Worm (Caenorhabditis elegans): ENCODE data around the gene irld-42.

irld-42 gene

ce11 chrV:1668216-1668615 is at the start of gene irld-42:
Gene irld-42, plus strand, starts transcription at chrV:1668516.
- TF ChIP-seq pbrm-1 (GFP tag; IDR thresholded peaks at IDR 0.05) (no peak), snpc-1.1 (tag; optimal IDR thresholded peaks at IDR 0.05; ENCODE audit: insufficient read depth) (no peak), nhr-120 (GFP tag; IDR thresholded peaks at IDR 0.05) (no peak), rpc-1 (optimal IDR thresholded peaks at IDR 0.05) (no peak), rpc-1 (tag; optimal IDR thresholded peaks at IDR 0.05) (no peak), ceh-40 (GFP tag; IDR thresholded peaks at IDR 0.05) (no peak), egrh-3 (GFP tag; IDR thresholded peaks at IDR 0.05) (no peak), aptf-2 (GFP tag; conservative IDR thresholded peaks at IDR 0.05) (no peak), hrde-1 (tag; optimal IDR thresholded peaks at IDR 0.05; ENCODE audit: borderline replicate concordance) (no peak), cebp-2 (GFP tag; IDR thresholded peaks at IDR 0.05) (no peak), zfh-2 (GFP tag; conservative IDR thresholded peaks at IDR 0.05) (no peak), zim-3 (tag; optimal IDR thresholded peaks at IDR 0.05) (no peak), ccch-3 (GFP tag; optimal IDR thresholded peaks at IDR 0.05) (no peak), lir-1 (GFP tag; conservative IDR thresholded peaks at IDR 0.05) (no peak)

- TF ChIP-seq ztf-26 (tag; optimal IDR thresholded peaks at IDR 0.05) (no peak), B0035.1 (tag; optimal IDR thresholded peaks at IDR 0.05) (no peak), him-1 (tag; optimal IDR thresholded peaks at IDR 0.05) (no peak), F57C9.4 (tag; optimal IDR thresholded peaks at IDR 0.05) (no peak), Y95B8A.8 (GFP tag; IDR thresholded peaks at IDR 0.05) (no peak), akir-1 (GFP tag; optimal IDR thresholded peaks at IDR 0.05) (no peak), ceh-91 (GFP tag; IDR thresholded peaks at IDR 0.05) (no peak), zim-3 (tag; optimal IDR thresholded peaks at IDR 0.05) (no peak), T07F8.4 (tag; optimal IDR thresholded peaks at IDR 0.05) (no peak), attf-5 (GFP tag; optimal IDR thresholded peaks at IDR 0.05) (no peak), B0019.2 (GFP tag; conservative IDR thresholded peaks at IDR 0.05) (no peak), lsy-27 (tag; optimal IDR thresholded peaks at IDR 0.05; ENCODE audit: borderline replicate concordance, insufficient read depth) (no peak), ama-1 (optimal IDR thresholded peaks at IDR 0.05) (no peak), ama-1 (GFP tag; optimal IDR thresholded peaks at IDR 0.05) (no peak), tlf-1 (GFP tag; optimal IDR thresholded peaks at IDR 0.05) (no peak), F49E8.2 (tag; optimal IDR thresholded peaks at IDR 0.05; ENCODE audit: insufficient read depth) (no peak), hrde-1 (tag; optimal IDR thresholded peaks at IDR 0.05; ENCODE audit: borderline replicate concordance) (no peak), ztf-3 (GFP tag; optimal IDR thresholded peaks at IDR 0.05) (no peak)
These were observed 49.6 kb upstream of the irld-42 start, which contains the start of gene nhr-179 for ce11 chrV:1618760-1619159. Gene nhr-179, minus strand, starts transcription at chrV:1618860.

ce11 chrV:1620537-1620936 is 47.8 kb upstream of the irld-42 start:
- peak; percentile 95 for TF ChIP-seq hmg-1.2 (GFP tag; IDR thresholded peaks at IDR 0.05)
- TF ChIP-seq lag-1 (GFP tag; IDR thresholded peaks at IDR 0.05): no peak

- TF ChIP-seq cebp-1 (GFP tag; IDR thresholded peaks at IDR 0.05) (peak; percentile 86), cebp-1 (tag; optimal IDR thresholded peaks at IDR 0.05) (peak; percentile 95), fkh-3 (tag; optimal IDR thresholded peaks at IDR 0.05) (no peak), efl-1 (GFP tag; optimal IDR thresholded peaks at IDR 0.05) (no peak), ztf-26 (tag; optimal IDR thresholded peaks at IDR 0.05) (no peak), attf-5 (GFP tag; optimal IDR thresholded peaks at IDR 0.05) (peak; percentile 1)
These were observed 46.8 kb upstream of the irld-42 start, which contains the start of gene nhr-117 for ce11 chrV:1621494-1621893. Gene nhr-117, minus strand, starts transcription at chrV:1621520.

Data from whole organism, young adult.